Fruit fly (Drosophila melanogaster) whole organism, embryonic: ENCODE data around the gene CG14439.

Experiments used
- Ada2b ChIP-seq: fragments of 200-800 bp; sonication (Bioruptor generic); IDR thresholded peaks from 2 replicates; pipeline ENCODE4 v1.3.6; 2022; ENCODE audit warnings: missing biosample characterization, missing genetic modification characterization
- B-H1 ChIP-seq: fragments of 200-800 bp; sonication (Bioruptor generic); IDR thresholded peaks from 3 replicates; pipeline ENCODE4 v1.3.6; 2022; ENCODE audit warnings: missing biosample characterization, missing genetic modification characterization
- B-H2 ChIP-seq: fragments of 200-800 bp; sonication (Bioruptor generic); optimal IDR thresholded peaks from 2 replicates; lab custom pipeline; 2018; ENCODE audit warnings: missing biosample characterization, mild to moderate bottlenecking, missing genetic modification characterization
- Blimp-1 ChIP-seq: fragments of 200-800 bp; sonication (Bioruptor generic); optimal IDR thresholded peaks from 3 replicates; lab custom pipeline; 2018; ENCODE audit warnings: missing biosample characterization, missing genetic modification characterization, mild to moderate bottlenecking, moderate library complexity, missing genetic modification reagents
- CG10543 ChIP-seq: fragments of 200-800 bp; sonication (Bioruptor generic); optimal IDR thresholded peaks from 3 replicates; lab custom pipeline; 2017; ENCODE audit warnings: missing biosample characterization, mild to moderate bottlenecking, missing genetic modification characterization, moderate library complexity
- CG11085 ChIP-seq: fragments of 200-800 bp; sonication (Bioruptor generic); IDR thresholded peaks from 2 replicates; pipeline ENCODE4 v1.3.6; 2022; ENCODE audit warnings: missing biosample characterization, missing genetic modification characterization
- CG12299 ChIP-seq: fragments of 200-800 bp; sonication (Bioruptor generic); optimal IDR thresholded peaks from 2 replicates; lab custom pipeline; 2018; ENCODE audit warnings: missing biosample characterization, mild to moderate bottlenecking, missing genetic modification characterization
- CG12744 ChIP-seq: fragments of 200-800 bp; sonication (Bioruptor generic); optimal IDR thresholded peaks from 2 replicates; lab custom pipeline; 2016; ENCODE audit warnings: missing biosample characterization, missing genetic modification characterization
- CG14965 ChIP-seq: fragments of 200-800 bp; sonication (Bioruptor generic); optimal IDR thresholded peaks from 2 replicates; lab custom pipeline; 2016; ENCODE audit warnings: missing biosample characterization, missing genetic modification characterization, borderline replicate concordance
- CG15479 ChIP-seq: fragments of 200-800 bp; sonication (Bioruptor generic); optimal IDR thresholded peaks from 3 replicates; lab custom pipeline; 2019; ENCODE audit warnings: missing biosample characterization, mild to moderate bottlenecking, missing genetic modification characterization, moderate library complexity
- CG16815 ChIP-seq: fragments of 200-800 bp; sonication (Bioruptor generic); optimal IDR thresholded peaks from 3 replicates; lab custom pipeline; 2017; ENCODE audit warnings: missing biosample characterization, mild to moderate bottlenecking, missing genetic modification characterization
- CG16863 ChIP-seq: fragments of 200-800 bp; sonication (Bioruptor generic); optimal IDR thresholded peaks from 3 replicates; lab custom pipeline; 2016; ENCODE audit warnings: missing biosample characterization, missing genetic modification characterization
- CG17186 ChIP-seq: fragments of 200-800 bp; sonication (Bioruptor generic); optimal IDR thresholded peaks from 3 replicates; lab custom pipeline; 2017; ENCODE audit warnings: missing biosample characterization, missing genetic modification reagents, missing genetic modification characterization
- CG1832 ChIP-seq: fragments of 200-800 bp; sonication (Bioruptor generic); optimal IDR thresholded peaks from 2 replicates; lab custom pipeline; 2017; ENCODE audit warnings: missing biosample characterization, mild to moderate bottlenecking, missing genetic modification characterization, inconsistent platforms
- CG33557 ChIP-seq: fragments of 200-800 bp; sonication (Bioruptor generic); optimal IDR thresholded peaks from 2 replicates; lab custom pipeline; 2019; ENCODE audit warnings: missing biosample characterization, mild to moderate bottlenecking, missing genetic modification characterization, moderate library complexity
- CG3995 ChIP-seq: fragments of 200-800 bp; sonication (Bioruptor generic); optimal IDR thresholded peaks from 3 replicates; lab custom pipeline; 2016; ENCODE audit warnings: missing biosample characterization, missing genetic modification characterization
- CG4360 ChIP-seq: fragments of 200-800 bp; sonication (Bioruptor generic); IDR thresholded peaks from 2 replicates; pipeline ENCODE4 v1.3.6; 2022; ENCODE audit warnings: missing biosample characterization, missing genetic modification characterization
- CG4820 ChIP-seq: fragments of 200-800 bp; sonication (Bioruptor generic); optimal IDR thresholded peaks from 3 replicates; lab custom pipeline; 2016; ENCODE audit warnings: missing biosample characterization, missing genetic modification characterization
- CG5953 ChIP-seq: fragments of 200-800 bp; sonication (Bioruptor generic); IDR thresholded peaks from 2 replicates; pipeline ENCODE4 v1.3.6; 2022; ENCODE audit warnings: missing biosample characterization, missing genetic modification characterization
- CG8359 ChIP-seq: fragments of 200-800 bp; sonication (Bioruptor generic); optimal IDR thresholded peaks from 2 replicates; lab custom pipeline; 2017; ENCODE audit warnings: missing biosample characterization, mild to moderate bottlenecking, missing genetic modification characterization, borderline replicate concordance
- CG9215 ChIP-seq: fragments of 200-800 bp; sonication (Bioruptor generic); IDR thresholded peaks from 2 replicates; pipeline ENCODE4 v1.3.6; 2022; ENCODE audit warnings: missing biosample characterization, missing genetic modification characterization
- CG9609 ChIP-seq: fragments of 200-800 bp; sonication (Bioruptor generic); optimal IDR thresholded peaks from 3 replicates; lab custom pipeline; 2016; ENCODE audit warnings: missing biosample characterization, missing genetic modification characterization
- Dbx ChIP-seq: fragments of 200-800 bp; sonication (Bioruptor generic); IDR thresholded peaks from 3 replicates; pipeline ENCODE4 v1.3.6; 2022; ENCODE audit warnings: missing biosample characterization, missing genetic modification characterization
- Myb ChIP-seq: fragments of 200-800 bp; sonication (Bioruptor generic); optimal IDR thresholded peaks from 2 replicates; lab custom pipeline; 2016; ENCODE audit warnings: missing biosample characterization, missing genetic modification characterization
- NK7.1 ChIP-seq: fragments of 200-800 bp; sonication (Bioruptor generic); optimal IDR thresholded peaks from 3 replicates; lab custom pipeline; 2016; ENCODE audit warnings: missing biosample characterization, missing genetic modification characterization
- Oli ChIP-seq: fragments of 200-800 bp; sonication (Bioruptor generic); optimal IDR thresholded peaks from 2 replicates; lab custom pipeline; 2018; ENCODE audit warnings: missing biosample characterization, mild to moderate bottlenecking, missing genetic modification characterization, moderate library complexity
- Pdp1 ChIP-seq, 2 experiments: fragments of 200-800 bp; sonication (Bioruptor generic); optimal IDR thresholded peaks; 3 replicates each; lab custom pipeline; 2016; ENCODE audit warnings: missing biosample characterization in 2 of 2, missing genetic modification characterization in 2 of 2, mild to moderate bottlenecking in 1 of 2, moderate library complexity in 1 of 2
- Sox102F ChIP-seq: fragments of 200-800 bp; sonication (Bioruptor generic); optimal IDR thresholded peaks from 2 replicates; lab custom pipeline; 2018; ENCODE audit warnings: missing biosample characterization, mild to moderate bottlenecking, missing genetic modification characterization, moderate library complexity
- Sry-β ChIP-seq: fragments of 200-800 bp; sonication (Bioruptor generic); optimal IDR thresholded peaks from 2 replicates; lab custom pipeline; 2018; ENCODE audit warnings: missing biosample characterization, mild to moderate bottlenecking, missing genetic modification characterization, moderate library complexity
- ase ChIP-seq: fragments of 200-800 bp; sonication (Bioruptor generic); IDR thresholded peaks from 3 replicates; pipeline ENCODE4 v1.3.6; 2022; ENCODE audit warnings: missing biosample characterization, missing genetic modification characterization
- ash1 ChIP-seq: fragments of 200-800 bp; sonication (Bioruptor generic); optimal IDR thresholded peaks from 2 replicates; lab custom pipeline; 2018; ENCODE audit warnings: missing biosample characterization, mild to moderate bottlenecking, missing genetic modification characterization
- cato ChIP-seq: fragments of 200-800 bp; sonication (Bioruptor generic); optimal IDR thresholded peaks from 2 replicates; lab custom pipeline; 2016; ENCODE audit warnings: missing biosample characterization, missing genetic modification characterization, borderline replicate concordance
- chinmo ChIP-seq: fragments of 200-800 bp; sonication (Bioruptor generic); IDR thresholded peaks from 4 replicates; pipeline ENCODE4 v1.3.6; 2022; ENCODE audit warnings: missing biosample characterization, missing genetic modification characterization; ENCODE audit not compliant: partially characterized antibody
- emc ChIP-seq: fragments of 200-800 bp; sonication (Bioruptor generic); optimal IDR thresholded peaks from 2 replicates; lab custom pipeline; 2016; ENCODE audit warnings: missing biosample characterization, missing genetic modification characterization
- esg ChIP-seq: fragments of 200-800 bp; sonication (Bioruptor generic); conservative IDR thresholded peaks from 2 replicates; pipeline ENCODE4 v1.3.6; 2022; ENCODE audit warnings: missing biosample characterization, missing genetic modification characterization
- fd3F ChIP-seq: fragments of 200-800 bp; sonication (Bioruptor generic); optimal IDR thresholded peaks from 2 replicates; lab custom pipeline; 2018; ENCODE audit warnings: missing biosample characterization, mild to moderate bottlenecking, missing genetic modification characterization, moderate library complexity
- gsb-n ChIP-seq: fragments of 200-800 bp; sonication (Bioruptor generic); optimal IDR thresholded peaks from 3 replicates; lab custom pipeline; 2018; ENCODE audit warnings: missing biosample characterization, mild to moderate bottlenecking, missing genetic modification characterization
- gt ChIP-seq: fragments of 200-800 bp; sonication (Bioruptor generic); IDR thresholded peaks from 2 replicates; pipeline ENCODE4 v1.3.6; 2022; ENCODE audit warnings: missing biosample characterization, missing genetic modification characterization
- ind ChIP-seq: fragments of 200-800 bp; sonication (Bioruptor generic); optimal IDR thresholded peaks from 3 replicates; lab custom pipeline; 2016; ENCODE audit warnings: missing biosample characterization, missing genetic modification characterization
- inv ChIP-seq: fragments of 200-800 bp; sonication (Bioruptor generic); IDR thresholded peaks from 2 replicates; pipeline ENCODE4 v1.3.6; 2022; ENCODE audit warnings: missing biosample characterization, missing genetic modification characterization; ENCODE audit not compliant: partially characterized antibody
- pum ChIP-seq: fragments of 200-800 bp; sonication (Bioruptor generic); optimal IDR thresholded peaks from 2 replicates; lab custom pipeline; 2016; ENCODE audit warnings: missing biosample characterization, missing genetic modification characterization
- run ChIP-seq: fragments of 200-800 bp; sonication (Bioruptor generic); optimal IDR thresholded peaks from 3 replicates; lab custom pipeline; 2018; ENCODE audit warnings: missing biosample characterization, mild to moderate bottlenecking, missing genetic modification characterization
- salm ChIP-seq: fragments of 200-800 bp; sonication (Bioruptor generic); optimal IDR thresholded peaks from 2 replicates; lab custom pipeline; 2018; ENCODE audit warnings: missing biosample characterization, mild to moderate bottlenecking, missing genetic modification characterization
- sd ChIP-seq: fragments of 200-800 bp; sonication (Bioruptor generic); optimal IDR thresholded peaks from 3 replicates; lab custom pipeline; 2018; ENCODE audit warnings: missing biosample characterization, mild to moderate bottlenecking, missing genetic modification characterization, moderate library complexity
- shn ChIP-seq: fragments of 200-800 bp; sonication (Bioruptor generic); optimal IDR thresholded peaks from 3 replicates; lab custom pipeline; 2016; ENCODE audit warnings: missing biosample characterization, missing genetic modification characterization
- sob ChIP-seq: fragments of 200-800 bp; sonication (Bioruptor generic); IDR thresholded peaks from 2 replicates; pipeline ENCODE4 v1.3.6; 2022; ENCODE audit warnings: missing biosample characterization, missing genetic modification characterization
- trem ChIP-seq: fragments of 200-800 bp; optimal IDR thresholded peaks from 3 replicates; lab custom pipeline; 2019; ENCODE audit warnings: missing biosample characterization, mild to moderate bottlenecking, missing genetic modification characterization, moderate library complexity
- tup ChIP-seq: fragments of 200-800 bp; sonication (Bioruptor generic); optimal IDR thresholded peaks from 2 replicates; lab custom pipeline; 2016; ENCODE audit warnings: missing biosample characterization, mild to moderate bottlenecking, missing genetic modification characterization, moderate library complexity
- wor ChIP-seq: fragments of 200-800 bp; sonication (Bioruptor generic); IDR thresholded peaks from 2 replicates; pipeline ENCODE4 v1.3.6; 2022; ENCODE audit warnings: missing biosample characterization, missing genetic modification characterization
- zen2 ChIP-seq: fragments of 200-800 bp; sonication (Bioruptor generic); IDR thresholded peaks from 3 replicates; pipeline ENCODE4 v1.3.6; 2022; ENCODE audit warnings: missing biosample characterization, missing genetic modification characterization; ENCODE audit not compliant: partially characterized antibody

The CG14439 gene

DNA sequence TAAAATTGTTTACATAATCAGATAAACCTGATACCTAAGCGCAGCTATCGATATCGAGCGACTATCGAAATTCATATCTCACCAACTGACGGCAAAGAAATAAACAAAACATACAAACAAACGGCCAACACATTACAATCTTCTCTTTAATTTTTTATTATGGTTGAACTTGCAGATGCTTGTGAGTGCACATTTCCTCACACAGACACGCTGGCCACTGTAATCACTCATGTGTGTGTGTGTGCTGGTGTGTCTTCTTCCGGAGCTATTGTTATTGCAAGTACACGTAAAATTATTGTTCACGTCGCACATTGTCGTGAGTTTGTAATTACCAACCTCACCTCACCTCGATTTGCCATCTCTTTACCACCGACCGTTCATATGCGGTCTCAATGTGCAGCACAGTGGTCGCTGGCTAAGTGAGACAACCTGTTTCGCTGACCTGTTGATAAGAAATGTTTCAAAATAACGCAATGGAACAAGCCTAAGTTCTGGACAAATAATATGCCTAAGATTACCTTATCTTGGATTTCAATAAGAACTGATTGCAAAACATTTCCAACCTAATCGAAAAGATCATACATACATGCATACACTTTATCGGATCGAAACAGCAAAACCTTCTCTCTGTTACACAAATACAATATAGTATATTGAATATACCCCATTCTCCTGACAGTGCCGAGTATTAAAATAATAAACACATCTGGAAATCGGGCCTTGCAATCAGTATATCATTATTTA is 42.1 kb upstream of the CG14439 start (continued):
- TF ChIP-seq ind (GFP tag; lab: Kevin White, UChicago): peak; percentile 5
- TF ChIP-seq pum (GFP tag; lab: Kevin White, UChicago): no peak
- TF ChIP-seq CG5953 (GFP tag; lab: Robert Waterston, UW): no peak
- TF ChIP-seq CG10543 (GFP tag; lab: Kevin White, UChicago): no peak
- TF ChIP-seq CG9215 (GFP tag; lab: Robert Waterston, UW): no peak
- no peak for TF ChIP-seq gsb-n
- TF ChIP-seq B-H2 (GFP tag; lab: Kevin White, UChicago): no peak
- TF ChIP-seq shn: no peak
- no peak for TF ChIP-seq ase
- TF ChIP-seq CG9609 (GFP tag; lab: Kevin White, UChicago): no peak
- no peak for TF ChIP-seq esg (GFP tag; lab: Robert Waterston, UW)
- no peak for TF ChIP-seq Myb (GFP tag; lab: Kevin White, UChicago)
- TF ChIP-seq B-H1 (GFP tag; lab: Robert Waterston, UW): no peak
- TF ChIP-seq CG1832 (GFP tag; lab: Kevin White, UChicago): no peak
- TF ChIP-seq gt (GFP tag; lab: Robert Waterston, UW): no peak
- peak; percentile 5 for TF ChIP-seq Oli (tag; lab: Kevin White, UChicago)
- TF ChIP-seq CG12299 (tag; lab: Kevin White, UChicago): no peak
- no peak for TF ChIP-seq CG4360 (GFP tag; lab: Robert Waterston, UW)
- no peak for TF ChIP-seq CG15479 (GFP tag; lab: Kevin White, UChicago)
- TF ChIP-seq fd3F: no peak
- TF ChIP-seq run (tag; lab: Kevin White, UChicago): no peak
- no peak for TF ChIP-seq chinmo
- no peak for TF ChIP-seq CG16863 (GFP tag; lab: Kevin White, UChicago)
- TF ChIP-seq emc (GFP tag; lab: Kevin White, UChicago): no peak
- peak; percentile 1 for TF ChIP-seq CG4820 (GFP tag; lab: Kevin White, UChicago)
- TF ChIP-seq CG17186 (GFP tag; lab: Kevin White, UChicago): no peak
- TF ChIP-seq CG12744 (GFP tag; lab: Kevin White, UChicago): no peak
- no peak for TF ChIP-seq CG3995 (GFP tag; lab: Kevin White, UChicago)
- TF ChIP-seq sob: no peak
- TF ChIP-seq ash1 (GFP tag; lab: Kevin White, UChicago): no peak
- TF ChIP-seq inv (GFP tag; lab: Robert Waterston, UW): no peak
- TF ChIP-seq salm (tag; lab: Kevin White, UChicago): no peak
- no peak for TF ChIP-seq NK7.1
- no peak for TF ChIP-seq CG16815 (GFP tag; lab: Kevin White, UChicago)
- TF ChIP-seq Sox102F (GFP tag; lab: Kevin White, UChicago): peak; percentile 13
- TF ChIP-seq Ada2b (GFP tag; lab: Robert Waterston, UW): no peak
- no peak for TF ChIP-seq Blimp-1 (GFP tag; lab: Kevin White, UChicago)
- no peak for TF ChIP-seq Sry-β (GFP tag; lab: Kevin White, UChicago)
- no peak for TF ChIP-seq CG33557 (GFP tag; lab: Kevin White, UChicago)
- TF ChIP-seq trem: no peak
- no peak for TF ChIP-seq zen2 (GFP tag; lab: Robert Waterston, UW)
- no peak for TF ChIP-seq Dbx (GFP tag; lab: Robert Waterston, UW)
- TF ChIP-seq tup: no peak
- no peak for TF ChIP-seq CG11085 (GFP tag; lab: Robert Waterston, UW)
- TF ChIP-seq sd (tag; lab: Kevin White, UChicago): no peak
- TF ChIP-seq CG14965 (GFP tag; lab: Kevin White, UChicago): no peak
- no peak for TF ChIP-seq CG8359 (GFP tag; lab: Kevin White, UChicago)
- TF ChIP-seq Pdp1 (GFP tag; optimal IDR thresholded peaks at IDR 0.05; lab: Kevin White, UChicago): peak in 1 of 2 experiments; percentile 46
- TF ChIP-seq wor (GFP tag; lab: Robert Waterston, UW): no peak
- no peak for TF ChIP-seq cato (GFP tag; lab: Kevin White, UChicago)
